Fruit fly (Drosophila melanogaster): ENCODE results near the gene CG32453.

The CG32453 gene

dm6 chr3L:22721991-22722390 lies 25.0 kb downstream of the CG32453 start, which contains the start of gene CG14451:
CG14451 (minus strand) TSS chr3L:22722091.
- no peak for TF ChIP-seq Hnf4 (GFP tag; optimal IDR thresholded peaks at IDR 0.05)

DNA sequence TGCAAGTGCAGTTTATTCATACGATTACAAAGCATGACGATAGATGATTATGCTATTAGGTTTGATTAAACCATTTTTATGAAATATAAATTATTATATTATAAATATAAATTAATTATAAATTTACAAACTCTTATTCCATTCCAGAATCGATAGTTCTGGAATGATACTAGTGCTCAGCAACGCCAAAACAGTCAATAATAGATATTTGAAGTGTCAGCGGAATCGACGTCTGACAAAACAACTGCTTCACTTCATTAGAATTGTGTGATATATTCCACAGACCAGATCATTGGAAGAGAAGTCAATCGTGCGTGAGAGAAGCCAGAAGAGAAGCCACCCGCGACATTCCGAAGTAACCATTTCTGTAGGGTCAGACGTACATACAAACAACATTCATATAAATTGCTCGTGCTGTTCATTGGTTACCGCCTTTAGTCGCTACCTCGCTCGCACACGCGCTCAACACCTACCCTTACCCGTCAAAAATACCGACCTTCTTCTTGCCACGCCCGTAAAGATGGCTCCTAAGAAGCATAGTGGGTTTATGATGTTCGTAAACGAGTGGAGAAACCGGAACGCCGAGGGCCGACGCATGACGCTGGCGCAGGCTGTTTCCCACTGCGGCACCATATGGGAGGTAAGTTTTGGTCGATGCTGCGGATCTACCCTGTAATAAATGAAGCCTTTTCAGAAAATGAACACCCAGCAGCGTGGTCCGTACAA lies 27.2 kb downstream of the CG32453 start:
- TF ChIP-seq Mio (GFP tag; optimal IDR thresholded peaks at IDR 0.05): no peak
- TF ChIP-seq lola (GFP tag; optimal IDR thresholded peaks at IDR 0.05): no peak
- TF ChIP-seq jim (GFP tag; optimal IDR thresholded peaks at IDR 0.05): no peak
- TF ChIP-seq brk (GFP tag; optimal IDR thresholded peaks at IDR 0.05): no peak
- TF ChIP-seq Dfd (GFP tag; optimal IDR thresholded peaks at IDR 0.05): no peak
- TF ChIP-seq Abd-B (GFP tag; optimal IDR thresholded peaks at IDR 0.05): no peak
- no peak for TF ChIP-seq dsf (GFP tag; optimal IDR thresholded peaks at IDR 0.05; ENCODE audit: borderline replicate concordance)
- no peak for TF ChIP-seq sv (GFP tag; optimal IDR thresholded peaks at IDR 0.05)
- no peak for TF ChIP-seq HLH106 (tag; optimal IDR thresholded peaks at IDR 0.05)
- TF ChIP-seq CG32264 (GFP tag; optimal IDR thresholded peaks at IDR 0.05): no peak

- peak; percentile 79 for TF ChIP-seq Vsx2 (GFP tag; optimal IDR thresholded peaks at IDR 0.05; ENCODE audit: partially characterized antibody)
- TF ChIP-seq Rel (GFP tag; optimal IDR thresholded peaks at IDR 0.05): no peak
- TF ChIP-seq Rel (tag; optimal IDR thresholded peaks at IDR 0.05): peak; percentile 33
- TF ChIP-seq OdsH (GFP tag; optimal IDR thresholded peaks at IDR 0.05): no peak
- TF ChIP-seq jim (GFP tag; optimal IDR thresholded peaks at IDR 0.05): no peak
- peak; percentile 30 for TF ChIP-seq HLH106 (tag; optimal IDR thresholded peaks at IDR 0.05)
- TF ChIP-seq Myc (optimal IDR thresholded peaks at IDR 0.05): peak; percentile 95
- TF ChIP-seq ey (GFP tag; optimal IDR thresholded peaks at IDR 0.05): no peak
- TF ChIP-seq woc (GFP tag; optimal IDR thresholded peaks at IDR 0.05): peak; percentile 64
- no peak for TF ChIP-seq tai (GFP tag; optimal IDR thresholded peaks at IDR 0.05)
- peak; percentile 52 for TF ChIP-seq h (GFP tag; optimal IDR thresholded peaks at IDR 0.05)
- peak; percentile 2 to 55 for TF ChIP-seq dl (GFP tag; optimal IDR thresholded peaks at IDR 0.05; ENCODE audit: insufficient read depth in 1 of 2, partially characterized antibody in 2 of 2)
- TF ChIP-seq Dif (GFP tag; optimal IDR thresholded peaks at IDR 0.05; ENCODE audit: partially characterized antibody): peak; percentile 74
- peak; percentile 33 for TF ChIP-seq Hr83 (GFP tag; optimal IDR thresholded peaks at IDR 0.05; ENCODE audit: poor library complexity, severe bottlenecking)
- peak; percentile 35 for TF ChIP-seq sage (GFP tag; optimal IDR thresholded peaks at IDR 0.05)
- TF ChIP-seq N (GFP tag; optimal IDR thresholded peaks at IDR 0.05): no peak
- peak; percentile 10 for TF ChIP-seq CG9705 (GFP tag; optimal IDR thresholded peaks at IDR 0.05)
Measured at dm6 chr3L:22727739-22728335, 30.8 kb downstream of the CG32453 start, which contains the start of the genes CG14450 and CG11367. CG14450 (minus strand) TSS chr3L:22727789. CG11367 (plus strand) TSS chr3L:22728111.

dm6 chr3L:22729466-22729865 lies 32.4 kb downstream of the CG32453 start, which contains the start of gene CG32454:
CG32454 (plus strand) TSS chr3L:22729766.
- TF ChIP-seq Vsx2 (GFP tag; optimal IDR thresholded peaks at IDR 0.05; ENCODE audit: partially characterized antibody): no peak
- TF ChIP-seq br (GFP tag; optimal IDR thresholded peaks at IDR 0.05): no peak
- no peak for TF ChIP-seq CG32264 (GFP tag; optimal IDR thresholded peaks at IDR 0.05)

dm6 chr3L:22731393-22731792 lies 34.4 kb downstream of the CG32453 start:
- TF ChIP-seq Rel (GFP tag; optimal IDR thresholded peaks at IDR 0.05) (no peak), Rel (tag; optimal IDR thresholded peaks at IDR 0.05) (peak; percentile 92), Dfd (GFP tag; optimal IDR thresholded peaks at IDR 0.05) (no peak), Sp1 (GFP tag; optimal IDR thresholded peaks at IDR 0.05) (no peak), N (GFP tag; optimal IDR thresholded peaks at IDR 0.05) (no peak), CrebA (GFP tag; optimal IDR thresholded peaks at IDR 0.05; ENCODE audit: borderline replicate concordance) (no peak), Mio (GFP tag; optimal IDR thresholded peaks at IDR 0.05) (no peak)
